Fruit fly (Drosophila melanogaster) whole organism, embryonic: Measurements from ENCODE around the gene CG13893.

Experiments
- Antp ChIP-seq: fragments of 200-800 bp; sonication (Bioruptor generic); optimal IDR thresholded peaks from 3 replicates; lab custom pipeline; 2016; ENCODE audit warnings: missing biosample characterization, missing genetic modification characterization
- B-H2 ChIP-seq: fragments of 200-800 bp; sonication (Bioruptor generic); optimal IDR thresholded peaks from 2 replicates; lab custom pipeline; 2018; ENCODE audit warnings: missing biosample characterization, mild to moderate bottlenecking, missing genetic modification characterization
- CG10959 ChIP-seq: fragments of 200-800 bp; sonication (Bioruptor generic); IDR thresholded peaks from 2 replicates; pipeline ENCODE4 v1.3.6; 2022; ENCODE audit warnings: missing biosample characterization, missing genetic modification characterization
- CG1529 ChIP-seq: fragments of 200-800 bp; sonication (Bioruptor generic); optimal IDR thresholded peaks from 3 replicates; lab custom pipeline; 2018; ENCODE audit warnings: missing biosample characterization, missing genetic modification characterization
- CG15601 ChIP-seq: fragments of 200-800 bp; sonication (Bioruptor generic); optimal IDR thresholded peaks from 3 replicates; lab custom pipeline; 2019; ENCODE audit warnings: missing biosample characterization, mild to moderate bottlenecking, missing genetic modification characterization, moderate library complexity
- CG17912 ChIP-seq: fragments of 200-800 bp; sonication (Bioruptor generic); optimal IDR thresholded peaks from 2 replicates; lab custom pipeline; 2018; ENCODE audit warnings: missing biosample characterization, mild to moderate bottlenecking, missing genetic modification characterization
- CG18011 ChIP-seq: fragments of 200-800 bp; sonication (Bioruptor generic); optimal IDR thresholded peaks from 2 replicates; lab custom pipeline; 2017; ENCODE audit warnings: missing biosample characterization, missing genetic modification characterization, mild to moderate bottlenecking, moderate library complexity, missing genotype
- CG18476 ChIP-seq: fragments of 200-800 bp; sonication (Bioruptor generic); optimal IDR thresholded peaks from 2 replicates; lab custom pipeline; 2016; ENCODE audit warnings: missing biosample characterization, mild to moderate bottlenecking, missing genetic modification characterization
- CG2712 ChIP-seq: fragments of 200-800 bp; optimal IDR thresholded peaks from 3 replicates; lab custom pipeline; 2019; ENCODE audit warnings: missing biosample characterization, mild to moderate bottlenecking, missing genetic modification characterization, moderate library complexity
- CG3838 ChIP-seq: fragments of 200-800 bp; sonication (Bioruptor generic); optimal IDR thresholded peaks from 3 replicates; lab custom pipeline; 2016; ENCODE audit warnings: missing biosample characterization, missing genetic modification characterization
- CG4360 ChIP-seq: fragments of 200-800 bp; sonication (Bioruptor generic); IDR thresholded peaks from 2 replicates; pipeline ENCODE4 v1.3.6; 2022; ENCODE audit warnings: missing biosample characterization, missing genetic modification characterization
- CG4424 ChIP-seq: fragments of 200-800 bp; sonication (Bioruptor generic); optimal IDR thresholded peaks from 3 replicates; lab custom pipeline; 2016; ENCODE audit warnings: missing biosample characterization, missing genetic modification characterization
- CG4707 ChIP-seq: fragments of 200-800 bp; sonication (Bioruptor generic); optimal IDR thresholded peaks from 2 replicates; lab custom pipeline; 2018; ENCODE audit warnings: missing biosample characterization, mild to moderate bottlenecking, missing genetic modification characterization, moderate library complexity
- CG7839 ChIP-seq: fragments of 200-800 bp; sonication (Bioruptor generic); optimal IDR thresholded peaks from 3 replicates; lab custom pipeline; 2018; ENCODE audit warnings: missing biosample characterization, mild to moderate bottlenecking, missing genetic modification characterization, moderate library complexity
- CG7987 ChIP-seq: fragments of 200-800 bp; sonication (Bioruptor generic); optimal IDR thresholded peaks from 2 replicates; lab custom pipeline; 2018; ENCODE audit warnings: missing biosample characterization, mild to moderate bottlenecking, missing genetic modification characterization, moderate library complexity
- CG9609 ChIP-seq: fragments of 200-800 bp; sonication (Bioruptor generic); optimal IDR thresholded peaks from 3 replicates; lab custom pipeline; 2016; ENCODE audit warnings: missing biosample characterization, missing genetic modification characterization
- CG9727 ChIP-seq: fragments of 200-800 bp; sonication (Bioruptor generic); optimal IDR thresholded peaks from 3 replicates; lab custom pipeline; 2017; ENCODE audit warnings: missing biosample characterization, mild to moderate bottlenecking, missing genetic modification characterization
- CG9797 ChIP-seq: fragments of 200-800 bp; sonication (Bioruptor generic); optimal IDR thresholded peaks from 3 replicates; lab custom pipeline; 2018; ENCODE audit warnings: missing biosample characterization, mild to moderate bottlenecking, missing genetic modification characterization
- CG9932 ChIP-seq: fragments of 200-800 bp; sonication (Bioruptor generic); IDR thresholded peaks from 2 replicates; pipeline ENCODE4 v1.3.6; 2022; ENCODE audit warnings: missing biosample characterization, missing genetic modification characterization
- CTCF ChIP-seq: fragments of 200-800 bp; sonication (Bioruptor generic); optimal IDR thresholded peaks from 2 replicates; lab custom pipeline; 2017; ENCODE audit warnings: missing biosample characterization, mild to moderate bottlenecking, missing genetic modification characterization, moderate library complexity
- Dek ChIP-seq: fragments of 200-800 bp; sonication (Bioruptor generic); optimal IDR thresholded peaks from 3 replicates; lab custom pipeline; 2019; ENCODE audit warnings: missing biosample characterization, mild to moderate bottlenecking, missing genetic modification characterization, moderate library complexity
- Dref ChIP-seq: fragments of 200-800 bp; sonication (Bioruptor generic); IDR thresholded peaks from 2 replicates; pipeline ENCODE4 v1.3.6; 2022; ENCODE audit warnings: missing biosample characterization, missing genetic modification characterization
- E2f1 ChIP-seq: fragments of 200-800 bp; sonication (Bioruptor generic); IDR thresholded peaks from 2 replicates; pipeline ENCODE4 v1.3.6; 2022; ENCODE audit warnings: missing biosample characterization, missing genetic modification characterization
- GATAe ChIP-seq: fragments of 200-800 bp; sonication (Bioruptor generic); conservative IDR thresholded peaks from 2 replicates; pipeline ENCODE4 v1.3.6; 2022; ENCODE audit warnings: missing biosample characterization, missing genetic modification characterization
- Max ChIP-seq: fragments of 200-800 bp; sonication (Bioruptor generic); optimal IDR thresholded peaks from 2 replicates; lab custom pipeline; 2016; ENCODE audit warnings: missing biosample characterization, mild to moderate bottlenecking, missing genetic modification characterization
- Meics ChIP-seq: fragments of 200-800 bp; sonication (Bioruptor generic); optimal IDR thresholded peaks from 2 replicates; lab custom pipeline; 2017; ENCODE audit warnings: missing biosample characterization, mild to moderate bottlenecking, missing genetic modification characterization
- Nf-YA ChIP-seq: fragments of 200-800 bp; sonication (Bioruptor generic); IDR thresholded peaks from 2 replicates; pipeline ENCODE4 v1.3.6; 2022; ENCODE audit warnings: missing biosample characterization, missing genetic modification characterization
- Optix ChIP-seq: fragments of 200-800 bp; sonication (Bioruptor generic); IDR thresholded peaks from 3 replicates; pipeline ENCODE4 v1.3.6; 2022; ENCODE audit warnings: missing biosample characterization, missing genetic modification characterization
- Poxn ChIP-seq: fragments of 200-800 bp; sonication (Bioruptor generic); IDR thresholded peaks from 2 replicates; pipeline ENCODE4 v1.3.6; 2022; ENCODE audit warnings: missing biosample characterization, missing genetic modification characterization
- Six4 ChIP-seq: fragments of 200-800 bp; sonication (Bioruptor generic); optimal IDR thresholded peaks from 2 replicates; lab custom pipeline; 2016; ENCODE audit warnings: missing biosample characterization, missing genetic modification characterization
- abd-A ChIP-seq: fragments of 200-800 bp; sonication (Bioruptor generic); optimal IDR thresholded peaks from 3 replicates; lab custom pipeline; 2019; ENCODE audit warnings: missing biosample characterization, mild to moderate bottlenecking, missing genetic modification characterization, moderate library complexity
- ato ChIP-seq: fragments of 200-800 bp; sonication (Bioruptor generic); IDR thresholded peaks from 2 replicates; pipeline ENCODE4 v1.3.6; 2022; ENCODE audit warnings: missing biosample characterization, missing genetic modification characterization; ENCODE audit not compliant: partially characterized antibody
- bab2 ChIP-seq: fragments of 200-800 bp; sonication (Bioruptor generic); optimal IDR thresholded peaks from 2 replicates; lab custom pipeline; 2016; ENCODE audit warnings: missing biosample characterization, missing genetic modification characterization
- crol ChIP-seq: fragments of 200-800 bp; sonication (Bioruptor generic); IDR thresholded peaks from 2 replicates; pipeline ENCODE4 v1.3.6; 2022; ENCODE audit warnings: missing biosample characterization, missing genetic modification characterization
- da ChIP-seq: fragments of 200-800 bp; sonication (Bioruptor generic); optimal IDR thresholded peaks from 2 replicates; lab custom pipeline; 2016; ENCODE audit warnings: missing biosample characterization, missing genetic modification characterization
- dm ChIP-seq: fragments of 200-800 bp; sonication (Bioruptor generic); optimal IDR thresholded peaks from 3 replicates; lab custom pipeline; 2016; ENCODE audit warnings: missing biosample characterization, missing genetic modification characterization
- gem ChIP-seq: fragments of 200-800 bp; sonication (Bioruptor generic); optimal IDR thresholded peaks from 2 replicates; lab custom pipeline; 2019; ENCODE audit warnings: missing biosample characterization, mild to moderate bottlenecking, missing genetic modification characterization, moderate library complexity
- ham ChIP-seq: fragments of 200-800 bp; sonication (Bioruptor generic); IDR thresholded peaks from 2 replicates; pipeline ENCODE4 v1.3.6; 2022; ENCODE audit warnings: missing biosample characterization, missing genetic modification characterization
- klu ChIP-seq: fragments of 200-800 bp; sonication (Bioruptor generic); IDR thresholded peaks from 2 replicates; pipeline ENCODE4 v1.3.6; 2022; ENCODE audit warnings: missing biosample characterization, missing genetic modification characterization
- oc ChIP-seq: fragments of 200-800 bp; sonication (Bioruptor generic); optimal IDR thresholded peaks from 2 replicates; lab custom pipeline; 2018; ENCODE audit warnings: missing biosample characterization, mild to moderate bottlenecking, missing genetic modification characterization, moderate library complexity
- pan ChIP-seq, 4 experiments: fragments of >200 bp in 3 of 4; fragments of 200-800 bp in 1 of 4; sonication (Bioruptor generic) in 1 of 4; optimal IDR thresholded peaks in 3 of 4; IDR thresholded peaks in 1 of 4; 2 replicates each; pipeline versions ENCODE4 v1.3.6 to Lab custom; 2017 to 2022; ENCODE audit warnings: missing biosample characterization in 2 of 4, missing genetic modification characterization in 2 of 4, mixed read lengths in 1 of 4
- pb ChIP-seq: fragments of 200-800 bp; sonication (Bioruptor generic); optimal IDR thresholded peaks from 3 replicates; lab custom pipeline; 2016; ENCODE audit warnings: missing biosample characterization, missing genetic modification characterization
- salm ChIP-seq: fragments of 200-800 bp; sonication (Bioruptor generic); optimal IDR thresholded peaks from 2 replicates; lab custom pipeline; 2018; ENCODE audit warnings: missing biosample characterization, mild to moderate bottlenecking, missing genetic modification characterization
- sc ChIP-seq, 3 experiments: fragments of >200 bp in 2 of 3; fragments of 200-800 bp in 1 of 3; sonication (Bioruptor generic) in 1 of 3; optimal IDR thresholded peaks; 2 replicates in 2 of 3; 3 replicates in 1 of 3; lab custom pipeline; 2017; ENCODE audit warnings: mild to moderate bottlenecking in 1 of 3, missing biosample characterization in 1 of 3, missing genetic modification characterization in 1 of 3, missing genetic modification reagents in 1 of 3
- trem ChIP-seq: fragments of 200-800 bp; optimal IDR thresholded peaks from 3 replicates; lab custom pipeline; 2019; ENCODE audit warnings: missing biosample characterization, mild to moderate bottlenecking, missing genetic modification characterization, moderate library complexity
- unpg ChIP-seq: fragments of 200-800 bp; sonication (Bioruptor generic); optimal IDR thresholded peaks from 3 replicates; lab custom pipeline; 2018; ENCODE audit warnings: missing biosample characterization, mild to moderate bottlenecking, missing genetic modification characterization, moderate library complexity
- zen2 ChIP-seq: fragments of 200-800 bp; sonication (Bioruptor generic); IDR thresholded peaks from 3 replicates; pipeline ENCODE4 v1.3.6; 2022; ENCODE audit warnings: missing biosample characterization, missing genetic modification characterization; ENCODE audit not compliant: partially characterized antibody

The CG13893 gene

dm6 chr3L:611639-612611, 8.1 kb upstream of the CG13893 start (continued):
- TF ChIP-seq da (GFP tag; lab: Kevin White, UChicago): peak; percentile 41
- TF ChIP-seq CG9932 (GFP tag; lab: Robert Waterston, UW): peak; percentile 82
- peak; percentile 27 for TF ChIP-seq Six4
- 0 out of 2 replicates have a peak, but pooled peaks have one; percentile 36 for TF ChIP-seq Poxn (GFP tag; lab: Robert Waterston, UW)
- peak; percentile 56 for TF ChIP-seq CG9609 (GFP tag; lab: Kevin White, UChicago)
- peak; percentile 55 for TF ChIP-seq klu
- 0 out of 2 replicates have a peak, but pooled peaks have one; percentile 34 for TF ChIP-seq Dref (GFP tag; lab: Robert Waterston, UW)
- peak; percentile 63; the same call in 1 of the 3 replicates for TF ChIP-seq Optix (GFP tag; lab: Robert Waterston, UW)
- TF ChIP-seq CG7987 (GFP tag; lab: Kevin White, UChicago): peak; percentile 71
- no peak for TF ChIP-seq CTCF (GFP tag; lab: Kevin White, UChicago)
- TF ChIP-seq oc: peak; percentile 18
- TF ChIP-seq ato (GFP tag; lab: Robert Waterston, UW): no peak
- TF ChIP-seq sc (optimal IDR thresholded peaks at IDR 0.05; lab: Kevin White, UChicago): no peak
- TF ChIP-seq sc (GFP tag; optimal IDR thresholded peaks at IDR 0.05; lab: Kevin White, UChicago): peak; percentile 21
- TF ChIP-seq CG18476 (GFP tag; lab: Kevin White, UChicago): no peak
- TF ChIP-seq Antp (GFP tag; lab: Kevin White, UChicago): peak; percentile 72
- TF ChIP-seq CG17912 (GFP tag; lab: Kevin White, UChicago): peak; percentile 84
- peak; percentile 71 for TF ChIP-seq CG7839
- peak; percentile 27 for TF ChIP-seq CG15601 (tag; lab: Kevin White, UChicago)
- TF ChIP-seq salm (tag; lab: Kevin White, UChicago): no peak
- peak; percentile 44; the same call in 1 of the 2 replicates for TF ChIP-seq E2f1 (GFP tag; lab: Robert Waterston, UW)
- TF ChIP-seq CG4707: peak; percentile 5
- peak; percentile 70 for TF ChIP-seq pb (GFP tag; lab: Kevin White, UChicago)
- TF ChIP-seq zen2 (GFP tag; lab: Robert Waterston, UW): no peak
- peak; percentile 44 for TF ChIP-seq bab2 (GFP tag; lab: Kevin White, UChicago)
- peak; percentile 63 for TF ChIP-seq CG4424 (GFP tag; lab: Kevin White, UChicago)
- peak; percentile 79 for TF ChIP-seq B-H2
- TF ChIP-seq CG10959: no peak
- TF ChIP-seq CG9727 (GFP tag; lab: Kevin White, UChicago): peak; percentile 68
- TF ChIP-seq Max (GFP tag; lab: Kevin White, UChicago): peak; percentile 26
- TF ChIP-seq crol (GFP tag; lab: Robert Waterston, UW): peak; percentile 70
- TF ChIP-seq GATAe (GFP tag; lab: Robert Waterston, UW): peak; percentile 34; the same call in 1 of the 2 replicates
- TF ChIP-seq Meics (GFP tag; lab: Kevin White, UChicago): peak; percentile 84
- TF ChIP-seq CG1529 (GFP tag; lab: Kevin White, UChicago): peak; percentile 42
- peak; percentile 0 for TF ChIP-seq CG3838
- TF ChIP-seq CG18011 (GFP tag; lab: Kevin White, UChicago): peak; percentile 47
- TF ChIP-seq abd-A (tag; lab: Kevin White, UChicago): no peak
- peak; percentile 51; the same call in 1 of the 2 replicates for TF ChIP-seq ham (GFP tag; lab: Robert Waterston, UW)
- peak; percentile 68 for TF ChIP-seq Nf-YA (GFP tag; lab: Robert Waterston, UW)
- peak; percentile 18 for TF ChIP-seq trem (tag; lab: Kevin White, UChicago)
- peak; percentile 51 for TF ChIP-seq Dek
- TF ChIP-seq CG2712: peak; percentile 50
- no peak for TF ChIP-seq pan (optimal IDR thresholded peaks at IDR 0.05; lab: Kevin White, UChicago)
- peak in 1 of 2 experiments; percentile 86 for TF ChIP-seq pan (GFP tag; optimal IDR thresholded peaks at IDR 0.05 in 1 of 2, IDR thresholded peaks at IDR 0.05 in 1 of 2)
- no peak for TF ChIP-seq CG4360 (GFP tag; lab: Robert Waterston, UW)
- no peak for TF ChIP-seq CG9797 (GFP tag; lab: Kevin White, UChicago)
- TF ChIP-seq unpg (GFP tag; lab: Kevin White, UChicago): peak; percentile 65
- peak; percentile 60 for TF ChIP-seq gem (tag; lab: Kevin White, UChicago)
- peak; percentile 45 for TF ChIP-seq dm (GFP tag; lab: Kevin White, UChicago)
